Worm (Caenorhabditis elegans): ENCODE data around the gene E02H1.1.

The E02H1.1 gene

DNA sequence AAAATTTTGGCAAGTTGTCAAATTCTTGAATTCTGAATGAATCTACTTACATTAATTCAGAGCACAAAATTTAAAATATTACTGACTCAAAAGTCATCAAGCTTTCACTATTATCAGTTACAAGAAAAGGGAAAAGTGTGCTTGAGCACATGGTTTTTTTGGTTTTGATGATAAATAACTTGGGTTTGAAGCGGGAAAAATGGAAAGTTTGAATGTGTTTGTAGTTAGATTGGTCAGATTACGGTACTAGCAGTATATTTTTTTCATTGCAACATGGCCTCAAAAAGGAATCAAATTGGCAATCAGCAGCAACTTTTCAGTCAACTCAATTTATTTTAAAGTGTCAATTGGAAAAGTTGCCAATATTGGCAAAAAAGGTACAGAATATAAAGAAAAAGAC, 13.7 kb upstream of the E02H1.1 start:
- TF ChIP-seq ama-1 (optimal IDR thresholded peaks at IDR 0.05) (peak; percentile 60), nhr-47 (tag; optimal IDR thresholded peaks at IDR 0.05) (no peak), ztf-4 (tag; optimal IDR thresholded peaks at IDR 0.05) (no peak), C16A3.4 (tag; optimal IDR thresholded peaks at IDR 0.05) (no peak), pax-3 (tag; optimal IDR thresholded peaks at IDR 0.05) (no peak), ceh-82 (tag; optimal IDR thresholded peaks at IDR 0.05) (no peak), mef-2 (tag; optimal IDR thresholded peaks at IDR 0.05) (no peak)

DNA sequence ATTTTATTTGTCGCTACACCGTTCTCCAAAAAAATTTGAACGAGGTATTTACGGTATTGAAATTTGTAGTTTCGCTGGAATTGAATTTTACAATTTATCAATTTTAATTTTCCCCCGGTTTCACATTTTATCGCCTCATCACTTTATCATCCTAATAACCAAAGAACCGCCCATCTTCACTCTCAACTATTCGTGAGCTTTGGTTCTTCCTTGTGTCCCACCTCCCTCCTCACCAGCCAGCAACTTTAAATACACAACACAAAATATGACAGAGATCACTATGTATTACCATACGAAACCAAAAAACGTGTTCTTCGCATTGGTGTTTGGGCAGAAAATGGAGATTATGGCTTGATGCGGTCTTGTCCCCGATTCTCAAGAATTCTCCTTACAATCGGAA, 13.1 kb upstream of the E02H1.1 start:
- TF ChIP-seq nhr-19 (GFP tag; conservative IDR thresholded peaks at IDR 0.05) = peak; percentile 71
- peak; percentile 27 for TF ChIP-seq snu-23 (GFP tag; optimal IDR thresholded peaks at IDR 0.05)
- TF ChIP-seq nhr-20 (tag; optimal IDR thresholded peaks at IDR 0.05) = peak; percentile 55
- peak in 1 of 2 experiments; percentile 11 for TF ChIP-seq mdl-1 (tag; optimal IDR thresholded peaks at IDR 0.05)
- peak in 1 of 2 experiments; percentile 4 for TF ChIP-seq lsy-2 (tag; optimal IDR thresholded peaks at IDR 0.05)
- TF ChIP-seq skn-1 (tag; optimal IDR thresholded peaks at IDR 0.05) = no peak
- TF ChIP-seq ceh-90 (tag; optimal IDR thresholded peaks at IDR 0.05) = no peak
- peak in 1 of 3 experiments; percentile 10 for TF ChIP-seq dpl-1 (GFP tag; optimal IDR thresholded peaks at IDR 0.05)
- no peak for TF ChIP-seq pag-3 (tag; optimal IDR thresholded peaks at IDR 0.05; ENCODE audit: borderline replicate concordance, insufficient read depth)
- peak; percentile 14 for TF ChIP-seq C16A3.4 (tag; optimal IDR thresholded peaks at IDR 0.05)
- no peak for TF ChIP-seq swsn-7 (tag; optimal IDR thresholded peaks at IDR 0.05)
- TF ChIP-seq ama-1 (optimal IDR thresholded peaks at IDR 0.05) = peak; percentile 45
- peak; percentile 0 for TF ChIP-seq elt-2 (tag; optimal IDR thresholded peaks at IDR 0.05)
- TF ChIP-seq unc-130 (tag; optimal IDR thresholded peaks at IDR 0.05) = no peak
- TF ChIP-seq lin-35 (GFP tag; optimal IDR thresholded peaks at IDR 0.05) = peak in 1 of 2 experiments; percentile 65
- peak; percentile 8 for TF ChIP-seq lin-14 (GFP tag; optimal IDR thresholded peaks at IDR 0.05)
- TF ChIP-seq blmp-1 (tag; optimal IDR thresholded peaks at IDR 0.05) = peak; percentile 44
- TF ChIP-seq ceh-63 (GFP tag; optimal IDR thresholded peaks at IDR 0.05) = no peak

DNA sequence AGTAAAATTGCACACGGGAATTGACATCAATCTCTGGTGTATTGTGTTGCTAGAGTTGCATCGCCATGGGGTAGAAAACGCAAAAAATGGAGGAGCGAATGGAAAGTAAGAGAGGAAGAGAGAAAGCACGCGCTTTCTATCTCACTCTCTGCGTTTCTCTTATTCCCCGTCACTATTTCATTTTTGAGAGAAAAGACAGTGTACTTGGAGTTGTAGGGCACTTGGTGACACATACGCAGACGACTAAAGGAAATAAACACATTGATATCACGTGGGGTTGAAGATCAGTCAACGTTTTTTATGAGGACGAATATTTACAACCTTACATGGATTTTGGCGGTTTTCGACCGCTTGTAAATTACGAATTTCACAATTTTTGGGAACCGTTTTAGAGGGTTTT, 12.5 kb upstream of the E02H1.1 start:
- TF ChIP-seq zag-1 (tag; optimal IDR thresholded peaks at IDR 0.05) (peak; percentile 69), nhr-90 (tag; optimal IDR thresholded peaks at IDR 0.05; ENCODE audit: poor library complexity) (peak; percentile 95), mef-2 (tag; optimal IDR thresholded peaks at IDR 0.05) (peak; percentile 74), nhr-11 (tag; optimal IDR thresholded peaks at IDR 0.05) (peak; percentile 99), dpl-1 (GFP tag; optimal IDR thresholded peaks at IDR 0.05) (peak; percentile 71 to 79 (median 75)), pax-3 (tag; optimal IDR thresholded peaks at IDR 0.05) (peak; percentile 85), unc-98 (GFP tag; IDR thresholded peaks at IDR 0.05) (0 out of 2 replicates have a peak, but pooled peaks have one; percentile 43), ceh-88 (GFP tag; IDR thresholded peaks at IDR 0.05) (peak; percentile 79), elt-2 (tag; optimal IDR thresholded peaks at IDR 0.05) (peak; percentile 84), mab-9 (GFP tag; IDR thresholded peaks at IDR 0.05) (peak; percentile 71), nhr-76 (tag; optimal IDR thresholded peaks at IDR 0.05) (no peak), nhr-77 (tag; optimal IDR thresholded peaks at IDR 0.05) (peak; percentile 88), nhr-12 (tag; optimal IDR thresholded peaks at IDR 0.05) (no peak), fos-1 (tag; optimal IDR thresholded peaks at IDR 0.05) (peak; percentile 92), blmp-1 (tag; optimal IDR thresholded peaks at IDR 0.05) (peak; percentile 99), C16A3.4 (tag; optimal IDR thresholded peaks at IDR 0.05) (peak; percentile 97), skn-1 (tag; optimal IDR thresholded peaks at IDR 0.05) (peak; percentile 94), C34B4.2 (tag; optimal IDR thresholded peaks at IDR 0.05) (no peak), nhr-47 (tag; optimal IDR thresholded peaks at IDR 0.05) (peak; percentile 95), egl-13 (tag; optimal IDR thresholded peaks at IDR 0.05) (peak; percentile 66), efl-3 (GFP tag; optimal IDR thresholded peaks at IDR 0.05) (no peak), mdl-1 (tag; optimal IDR thresholded peaks at IDR 0.05) (peak; percentile 95 to 100), aly-2 (tag; optimal IDR thresholded peaks at IDR 0.05) (no peak), ceh-90 (tag; optimal IDR thresholded peaks at IDR 0.05) (no peak), lsy-2 (tag; optimal IDR thresholded peaks at IDR 0.05) (peak; percentile 90 to 96), lin-39 (tag; optimal IDR thresholded peaks at IDR 0.05) (peak; percentile 81), grh-1 (GFP tag; IDR thresholded peaks at IDR 0.05) (peak; percentile 85), snpc-4 (tag; optimal IDR thresholded peaks at IDR 0.05) (peak; percentile 74), ces-1 (GFP tag; optimal IDR thresholded peaks at IDR 0.05) (no peak), ceh-82 (tag; optimal IDR thresholded peaks at IDR 0.05) (peak; percentile 68 to 91 (median 88)), ets-5 (GFP tag; IDR thresholded peaks at IDR 0.05) (no peak), tlp-1 (tag; optimal IDR thresholded peaks at IDR 0.05) (no peak), dsc-1 (tag; optimal IDR thresholded peaks at IDR 0.05) (peak; percentile 74), sox-4 (tag; optimal IDR thresholded peaks at IDR 0.05) (peak; percentile 72), fkh-4 (tag; optimal IDR thresholded peaks at IDR 0.05; ENCODE audit: borderline replicate concordance) (no peak), lin-15B (tag; optimal IDR thresholded peaks at IDR 0.05) (peak; percentile 38), Y116A8C.19 (tag; optimal IDR thresholded peaks at IDR 0.05; ENCODE audit: borderline replicate concordance) (no peak)

Data from whole organism, L1 larva.